Worm (Caenorhabditis elegans) whole organism, L1 larva: ENCODE results near the gene Y49A3A.3.

Experiments
- Y116A8C.19 ChIP-seq: sonication (generic microtip); optimal IDR thresholded peaks from 2 replicates; lab custom pipeline; 2016; ENCODE audit warnings: missing compliant biosample characterization, missing genetic modification characterization, borderline replicate concordance
- aha-1 ChIP-seq: fragments of 150-350 bp; optimal IDR thresholded peaks from 2 replicates; lab custom pipeline; 2014; ENCODE audit warnings: missing biosample characterization, missing genetic modification characterization
- alr-1 ChIP-seq: fragments of 200-800 bp; sonication (Bioruptor generic); optimal IDR thresholded peaks from 2 replicates; lab custom pipeline; 2018; ENCODE audit warnings: borderline replicate concordance, mild to moderate bottlenecking, missing genetic modification characterization, missing compliant biosample characterization
- blmp-1 ChIP-seq: fragments of 150-350 bp; optimal IDR thresholded peaks from 2 replicates; lab custom pipeline; 2014; ENCODE audit warnings: missing biosample characterization, missing genetic modification characterization
- ceh-8 ChIP-seq: fragments of 200-800 bp; sonication (Bioruptor generic); optimal IDR thresholded peaks from 2 replicates; lab custom pipeline; 2018; ENCODE audit warnings: mild to moderate bottlenecking, missing genetic modification characterization, moderate library complexity, missing compliant biosample characterization
- ceh-82 ChIP-seq, 3 experiments: fragments of 150-350 bp in 1 of 3; sonication (generic microtip) in 2 of 3; optimal IDR thresholded peaks; 2 replicates each; lab custom pipeline; 2014 to 2017; ENCODE audit warnings: missing biosample characterization in 3 of 3, missing genetic modification characterization in 3 of 3
- ces-1 ChIP-seq: fragments of 150-350 bp; optimal IDR thresholded peaks from 2 replicates; lab custom pipeline; 2014; ENCODE audit warnings: missing biosample characterization, missing genetic modification reagents, missing genetic modification characterization
- dpl-1 ChIP-seq, 3 experiments: fragments of 150-350 bp in 2 of 3; sonication (generic microtip) in 1 of 3; optimal IDR thresholded peaks; 2 replicates each; lab custom pipeline; 2014 to 2017; ENCODE audit warnings: missing biosample characterization in 3 of 3, missing genetic modification characterization in 3 of 3, missing genetic modification reagents in 3 of 3
- egl-27 ChIP-seq, 2 experiments: fragments of 150-350 bp in 1 of 2; sonication (generic microtip); optimal IDR thresholded peaks; 3 replicates each; lab custom pipeline; 2017 to 2018; ENCODE audit warnings: missing biosample characterization in 2 of 2, missing genetic modification characterization in 2 of 2, missing genetic modification reagents in 2 of 2
- elt-3 ChIP-seq, 6 experiments: fragments of 150-350 bp in 1 of 6; sonication (generic microtip); optimal IDR thresholded peaks; 2 replicates each; lab custom pipeline; 2017 to 2018; ENCODE audit warnings: missing biosample characterization in 6 of 6, missing genetic modification characterization in 6 of 6, inconsistent platforms in 1 of 6
- fkh-10 ChIP-seq: sonication (generic microtip); optimal IDR thresholded peaks from 2 replicates; lab custom pipeline; 2017; ENCODE audit warnings: missing biosample characterization, missing genetic modification reagents, missing genetic modification characterization
- fkh-4 ChIP-seq: sonication (generic microtip); optimal IDR thresholded peaks from 2 replicates; lab custom pipeline; 2016; ENCODE audit warnings: missing compliant biosample characterization, missing genetic modification characterization, borderline replicate concordance
- fkh-8 ChIP-seq: sonication (generic microtip); optimal IDR thresholded peaks from 2 replicates; lab custom pipeline; 2016; ENCODE audit warnings: mild to moderate bottlenecking, missing genetic modification characterization, missing compliant biosample characterization
- fos-1 ChIP-seq: fragments of 150-350 bp; optimal IDR thresholded peaks from 2 replicates; lab custom pipeline; 2014; ENCODE audit warnings: missing biosample characterization, missing genetic modification characterization
- grh-1 ChIP-seq: fragments of 200-800 bp; sonication (Bioruptor generic); IDR thresholded peaks from 2 replicates; pipeline ENCODE4 v1.3.6; 2022; ENCODE audit warnings: missing genetic modification reagents, missing genetic modification characterization, missing compliant biosample characterization
- hpl-2 ChIP-seq: fragments of 150-350 bp; optimal IDR thresholded peaks from 2 replicates; lab custom pipeline; 2014; ENCODE audit warnings: missing biosample characterization, missing genetic modification reagents, missing genetic modification characterization
- irx-1 ChIP-seq: sonication (generic microtip); optimal IDR thresholded peaks from 2 replicates; lab custom pipeline; 2016; ENCODE audit warnings: missing genetic modification characterization, missing compliant biosample characterization
- isw-1 ChIP-seq: fragments of 200-800 bp; sonication (Bioruptor generic); IDR thresholded peaks from 2 replicates; pipeline ENCODE4 v1.3.6; 2022; ENCODE audit warnings: missing genetic modification characterization, missing compliant biosample characterization
- jun-1 ChIP-seq: fragments of 150-350 bp; optimal IDR thresholded peaks from 2 replicates; lab custom pipeline; 2014; ENCODE audit warnings: missing biosample characterization, missing genetic modification reagents, missing genetic modification characterization
- lin-13 ChIP-seq: fragments of 150-350 bp; optimal IDR thresholded peaks from 2 replicates; lab custom pipeline; 2014; ENCODE audit warnings: missing biosample characterization, missing genetic modification reagents, missing genetic modification characterization
- lin-15B ChIP-seq: fragments of 150-350 bp; sonication (generic microtip); optimal IDR thresholded peaks from 3 replicates; lab custom pipeline; 2014; ENCODE audit warnings: missing biosample characterization, missing genetic modification characterization
- lin-35 ChIP-seq, 2 experiments: fragments of 150-350 bp; optimal IDR thresholded peaks; 2 replicates each; lab custom pipeline; 2014; ENCODE audit warnings: missing biosample characterization in 2 of 2, missing genetic modification characterization in 2 of 2, missing genetic modification reagents in 2 of 2
- lin-39 ChIP-seq: fragments of 150-350 bp; optimal IDR thresholded peaks from 2 replicates; lab custom pipeline; 2014; ENCODE audit warnings: missing biosample characterization, missing genetic modification reagents, missing genetic modification characterization
- lsy-2 ChIP-seq, 2 experiments: fragments of 150-350 bp; optimal IDR thresholded peaks; 2 replicates each; lab custom pipeline; 2014; ENCODE audit warnings: missing biosample characterization in 2 of 2, missing genetic modification characterization in 2 of 2
- mab-9 ChIP-seq: fragments of 200-800 bp; sonication (Bioruptor generic); IDR thresholded peaks from 2 replicates; pipeline ENCODE4 v1.3.6; 2022; ENCODE audit warnings: missing genetic modification reagents, missing genetic modification characterization, missing compliant biosample characterization
- mdl-1 ChIP-seq, 2 experiments: fragments of 150-350 bp; optimal IDR thresholded peaks; 2 replicates each; lab custom pipeline; 2014 to 2017; ENCODE audit warnings: missing biosample characterization in 2 of 2, missing genetic modification characterization in 2 of 2, inconsistent platforms in 1 of 2
- nhr-11 ChIP-seq: fragments of 150-350 bp; optimal IDR thresholded peaks from 2 replicates; lab custom pipeline; 2014; ENCODE audit warnings: missing biosample characterization, missing genetic modification characterization
- nhr-19 ChIP-seq: fragments of 200-800 bp; sonication (Bioruptor generic); conservative IDR thresholded peaks from 2 replicates; pipeline ENCODE4 v1.3.6; 2022; ENCODE audit warnings: missing genetic modification characterization, missing compliant biosample characterization
- nhr-20 ChIP-seq: sonication (generic microtip); optimal IDR thresholded peaks from 2 replicates; lab custom pipeline; 2016; ENCODE audit warnings: mild to moderate bottlenecking, missing genetic modification characterization, missing compliant biosample characterization
- nhr-28 ChIP-seq: fragments of 150-350 bp; optimal IDR thresholded peaks from 2 replicates; lab custom pipeline; 2014; ENCODE audit warnings: missing biosample characterization, missing genetic modification characterization
- nhr-71 ChIP-seq: sonication (generic microtip); optimal IDR thresholded peaks from 2 replicates; lab custom pipeline; 2016; ENCODE audit warnings: mild to moderate bottlenecking, missing genetic modification characterization, moderate library complexity, missing compliant biosample characterization
- nhr-77 ChIP-seq: fragments of 150-350 bp; optimal IDR thresholded peaks from 2 replicates; lab custom pipeline; 2014; ENCODE audit warnings: missing biosample characterization, missing genetic modification characterization
- nhr-84 ChIP-seq: sonication (generic microtip); optimal IDR thresholded peaks from 2 replicates; lab custom pipeline; 2017; ENCODE audit warnings: missing biosample characterization, missing genetic modification characterization
- nhr-85 ChIP-seq: sonication (generic microtip); peaks from one replicate; lab custom pipeline; 2016; ENCODE audit warnings: missing genetic modification characterization, inconsistent platforms, missing compliant biosample characterization
- nhr-90 ChIP-seq: sonication (generic microtip); optimal IDR thresholded peaks from 2 replicates; lab custom pipeline; 2016; ENCODE audit warnings: mild to moderate bottlenecking, missing genetic modification characterization, missing compliant biosample characterization; ENCODE audit not compliant: poor library complexity
- pax-3 ChIP-seq: fragments of 200-800 bp; sonication (Bioruptor generic); optimal IDR thresholded peaks from 2 replicates; lab custom pipeline; 2018; ENCODE audit warnings: mild to moderate bottlenecking, missing genetic modification characterization, moderate library complexity, missing compliant biosample characterization
- rnt-1 ChIP-seq: sonication (generic microtip); optimal IDR thresholded peaks from 2 replicates; lab custom pipeline; 2016; ENCODE audit warnings: mild to moderate bottlenecking, missing genetic modification characterization, moderate library complexity, missing compliant biosample characterization
- snpc-4 ChIP-seq: fragments of 150-350 bp; optimal IDR thresholded peaks from 2 replicates; lab custom pipeline; 2014; ENCODE audit warnings: missing biosample characterization, missing genetic modification characterization
- snu-23 ChIP-seq: sonication (generic microtip); optimal IDR thresholded peaks from 2 replicates; lab custom pipeline; 2016; ENCODE audit warnings: missing genetic modification characterization, missing compliant biosample characterization
- sox-4 ChIP-seq: sonication (generic microtip); optimal IDR thresholded peaks from 2 replicates; lab custom pipeline; 2016; ENCODE audit warnings: missing genetic modification characterization, missing compliant biosample characterization
- sup-37 ChIP-seq: fragments of 200-800 bp; sonication (Bioruptor generic); optimal IDR thresholded peaks from 2 replicates; lab custom pipeline; 2018; ENCODE audit warnings: mild to moderate bottlenecking, missing genetic modification characterization, missing compliant biosample characterization
- swsn-7 ChIP-seq: sonication (generic microtip); optimal IDR thresholded peaks from 2 replicates; lab custom pipeline; 2016; ENCODE audit warnings: missing genetic modification characterization, missing compliant biosample characterization
- tlp-1 ChIP-seq: fragments of 150-350 bp; optimal IDR thresholded peaks from 2 replicates; lab custom pipeline; 2014; ENCODE audit warnings: missing biosample characterization, missing genetic modification characterization
- unc-62 ChIP-seq: fragments of 150-350 bp; optimal IDR thresholded peaks from 2 replicates; lab custom pipeline; 2014; ENCODE audit warnings: missing biosample characterization, missing genetic modification reagents, missing genetic modification characterization
- vab-15 ChIP-seq: sonication (generic microtip); optimal IDR thresholded peaks from 2 replicates; lab custom pipeline; 2017; ENCODE audit warnings: missing genotype, mild to moderate bottlenecking, missing genetic modification characterization, missing compliant biosample characterization
- zip-4 ChIP-seq: fragments of 200-800 bp; sonication (Bioruptor generic); optimal IDR thresholded peaks from 2 replicates; lab custom pipeline; 2018; ENCODE audit warnings: mild to moderate bottlenecking, missing genetic modification characterization, moderate library complexity, missing compliant biosample characterization
- ztf-11 ChIP-seq, 2 experiments: sonication (generic microtip); optimal IDR thresholded peaks; 2 replicates each; lab custom pipeline; 2016 to 2017; ENCODE audit warnings: missing genetic modification characterization in 2 of 2, missing biosample characterization in 1 of 2, missing compliant biosample characterization in 1 of 2

The Y49A3A.3 gene

DNA sequence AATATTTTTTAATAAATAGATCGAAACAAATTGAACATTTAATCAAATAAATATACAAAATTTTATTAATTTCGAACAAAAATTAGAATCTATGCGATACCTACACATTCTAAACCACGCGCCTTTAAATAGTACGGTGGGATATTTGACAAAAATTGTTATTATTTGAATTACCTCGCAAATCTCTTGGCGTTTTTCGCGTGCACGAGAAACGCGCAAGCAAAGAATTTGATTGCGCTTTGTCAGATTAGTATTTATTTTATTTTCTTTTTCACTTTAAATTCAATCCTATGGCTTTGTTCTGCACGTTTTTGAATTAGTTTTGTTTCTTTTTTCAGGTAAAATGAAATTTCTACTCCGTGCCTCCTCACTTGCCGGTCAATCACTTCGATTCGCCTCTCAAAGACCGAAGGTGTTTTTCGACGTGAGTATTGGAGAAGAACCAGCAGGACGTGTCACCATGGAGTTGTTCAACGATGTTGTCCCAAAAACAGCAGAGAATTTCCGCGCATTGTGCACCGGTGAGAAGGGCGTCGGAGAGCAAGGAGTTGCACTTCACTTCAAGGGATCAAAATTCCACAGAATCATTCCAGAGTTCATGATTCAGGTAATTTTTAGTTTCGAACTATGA is 1.6 kb downstream of the Y49A3A.3 start, which contains the start of gene cyn-1 (continued):
- TF ChIP-seq snu-23 (GFP tag; lab: Kevin White, UChicago) (peak; percentile 91), alr-1 (tag; lab: Kevin White, UChicago) (peak; percentile 8), blmp-1 (tag; lab: Kevin White, UChicago) (peak; percentile 75), lin-13 (GFP tag; lab: Kevin White, UChicago) (peak; percentile 77), fkh-4 (tag; lab: Kevin White, UChicago) (peak; percentile 27), fkh-8 (tag; lab: Kevin White, UChicago) (peak; percentile 63), hpl-2 (no peak), rnt-1 (tag; lab: Kevin White, UChicago) (peak; percentile 89), ceh-8 (GFP tag; lab: Kevin White, UChicago) (peak; percentile 78), mab-9 (peak; percentile 65), ceh-82 (tag; optimal IDR thresholded peaks at IDR 0.05; lab: Kevin White, UChicago) (peak; percentile 84 to 85 (median 85)), sox-4 (tag; lab: Kevin White, UChicago) (peak; percentile 67), Y116A8C.19 (tag; lab: Kevin White, UChicago) (no peak), nhr-85 (peak; percentile 91), nhr-11 (tag; lab: Kevin White, UChicago) (peak; percentile 52), sup-37 (peak; percentile 9), mdl-1 (tag; optimal IDR thresholded peaks at IDR 0.05; lab: Kevin White, UChicago) (peak in 1 of 2 experiments; percentile 63), nhr-28 (no peak), unc-62 (GFP tag; lab: Kevin White, UChicago) (no peak), nhr-77 (tag; lab: Kevin White, UChicago) (peak; percentile 71), nhr-20 (tag; lab: Kevin White, UChicago) (peak; percentile 89), vab-15 (tag; lab: Kevin White, UChicago) (peak; percentile 27), lin-35 (GFP tag; optimal IDR thresholded peaks at IDR 0.05; lab: Kevin White, UChicago) (peak; percentile 98), fos-1 (peak; percentile 71), zip-4 (GFP tag; lab: Kevin White, UChicago) (peak; percentile 67), swsn-7 (tag; lab: Kevin White, UChicago) (peak; percentile 91), nhr-84 (tag; lab: Kevin White, UChicago) (no peak), nhr-19 (GFP tag; lab: Robert Waterston, UW) (peak; percentile 89), aha-1 (tag; lab: Kevin White, UChicago) (peak; percentile 29), pax-3 (peak; percentile 85), irx-1 (tag; lab: Kevin White, UChicago) (peak; percentile 78), lin-39 (tag; lab: Kevin White, UChicago) (peak; percentile 80), jun-1 (peak; percentile 70), fkh-10 (GFP tag; lab: Kevin White, UChicago) (peak; percentile 67), lin-15B (peak; percentile 80), elt-3 (tag; optimal IDR thresholded peaks at IDR 0.05; lab: Kevin White, UChicago) (peak in 2 of 6 experiments; percentile 81 to 83), dpl-1 (GFP tag; optimal IDR thresholded peaks at IDR 0.05; lab: Kevin White, UChicago) (peak; percentile 97 to 98 (median 98)), tlp-1 (no peak), lsy-2 (tag; optimal IDR thresholded peaks at IDR 0.05; lab: Kevin White, UChicago) (peak; percentile 92), ces-1 (GFP tag; lab: Kevin White, UChicago) (no peak), isw-1 (GFP tag; lab: Robert Waterston, UW) (peak; percentile 77)

DNA sequence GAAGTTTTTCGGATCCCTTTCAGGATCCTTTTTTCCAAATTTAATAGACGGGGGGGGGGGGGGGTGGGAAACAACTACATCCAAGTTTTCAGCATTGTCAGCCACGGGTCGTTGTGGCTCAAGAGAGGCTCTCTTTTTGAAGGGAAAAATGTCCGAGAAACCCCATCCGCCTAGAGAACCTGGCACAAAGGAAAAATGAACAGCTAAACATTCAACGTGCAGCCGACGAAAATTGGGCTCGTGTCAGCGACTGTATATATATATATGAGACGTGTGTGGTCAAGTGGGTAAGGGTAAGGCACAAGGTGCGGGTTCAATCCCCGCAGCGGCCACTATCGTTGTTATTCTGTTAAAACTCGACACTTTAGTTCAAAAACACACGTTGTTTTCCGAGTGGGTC is 4.4 kb downstream of the Y49A3A.3 start, which contains the start of gene Y49A3A.4:
Gene Y49A3A.4 (minus strand): TSS at position 314 of the 400 bp plus-strand sequence.
- TF ChIP-seq nhr-19 (GFP tag; lab: Robert Waterston, UW) (peak; percentile 32; the same call in 1 of the 2 replicates), snpc-4 (tag; lab: Kevin White, UChicago) (peak; percentile 86), alr-1 (tag; lab: Kevin White, UChicago) (no peak), rnt-1 (tag; lab: Kevin White, UChicago) (peak; percentile 29), ztf-11 (tag; optimal IDR thresholded peaks at IDR 0.05; lab: Kevin White, UChicago) (no peak), egl-27 (tag; optimal IDR thresholded peaks at IDR 0.05; lab: Kevin White, UChicago) (no peak), grh-1 (GFP tag; lab: Robert Waterston, UW) (0 out of 2 replicates have a peak, but pooled peaks have one; percentile 9), nhr-85 (peak; percentile 13), nhr-71 (tag; lab: Kevin White, UChicago) (peak; percentile 13), nhr-90 (peak; percentile 34)
